Fruit fly (Drosophila melanogaster): ENCODE measurements around the gene CG34377.
A peak's percentile ranks its signal among the peaks of the same experiment; 100 is the strongest.

Gene CG34377

DNA sequence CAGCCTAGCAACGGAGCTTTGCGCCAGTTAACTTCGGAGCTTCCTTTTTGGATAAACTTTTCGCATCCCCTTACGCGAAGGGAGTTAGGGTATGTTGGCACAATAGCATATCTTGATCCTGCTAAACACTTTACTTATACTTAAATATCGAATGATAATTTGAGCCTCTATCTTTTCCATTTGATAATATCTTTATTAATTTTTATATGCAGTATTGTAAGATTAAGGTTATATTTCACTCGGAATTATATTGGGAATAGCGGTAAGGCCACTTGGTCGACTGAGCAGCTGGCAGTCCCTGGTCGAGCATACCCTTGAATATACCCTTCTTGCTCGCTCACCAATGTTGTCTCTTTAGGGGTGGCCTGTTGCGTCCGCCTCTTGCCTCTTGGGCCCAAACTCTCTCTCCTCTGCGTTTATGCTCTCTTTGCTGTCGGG is 44.9 kb upstream of the CG34377 start (continued):
- TF ChIP-seq CG18599 (GFP tag; optimal IDR thresholded peaks at IDR 0.05) (peak; percentile 87), disco-r (GFP tag; optimal IDR thresholded peaks at IDR 0.05) (no peak), al (GFP tag; IDR thresholded peaks at IDR 0.05) (peak; percentile 60; the same call in 1 of the 2 replicates), sr (GFP tag; IDR thresholded peaks at IDR 0.05) (no peak), lilli (GFP tag; optimal IDR thresholded peaks at IDR 0.05) (peak; percentile 66), luna (GFP tag; optimal IDR thresholded peaks at IDR 0.05) (no peak), CG12942 (GFP tag; optimal IDR thresholded peaks at IDR 0.05) (peak; percentile 26), Hr51 (GFP tag; optimal IDR thresholded peaks at IDR 0.05) (peak; percentile 34 to 65), gt (GFP tag; IDR thresholded peaks at IDR 0.05) (0 out of 2 replicates have a peak, but pooled peaks have one; percentile 39), pho (GFP tag; optimal IDR thresholded peaks at IDR 0.05) (peak; percentile 19), CG15269 (tag; optimal IDR thresholded peaks at IDR 0.05) (peak; percentile 66), CG10462 (GFP tag; optimal IDR thresholded peaks at IDR 0.05) (no peak), CG9817 (tag; optimal IDR thresholded peaks at IDR 0.05) (peak; percentile 60), H2.0 (GFP tag; IDR thresholded peaks at IDR 0.05) (peak; percentile 83), dpn (GFP tag; optimal IDR thresholded peaks at IDR 0.05) (peak; percentile 47 to 78), bowl (GFP tag; IDR thresholded peaks at IDR 0.05) (peak; percentile 45; the same call in 1 of the 2 replicates), HLH3B (GFP tag; IDR thresholded peaks at IDR 0.05) (peak; percentile 83), org-1 (GFP tag; optimal IDR thresholded peaks at IDR 0.05) (peak; percentile 61), crc (GFP tag; optimal IDR thresholded peaks at IDR 0.05) (peak; percentile 46), CG15479 (GFP tag; optimal IDR thresholded peaks at IDR 0.05) (no peak), CG6813 (GFP tag; optimal IDR thresholded peaks at IDR 0.05) (peak; percentile 6), ssp (GFP tag; IDR thresholded peaks at IDR 0.05) (no peak), Atf3 (GFP tag; optimal IDR thresholded peaks at IDR 0.05) (no peak), CG8281 (tag; optimal IDR thresholded peaks at IDR 0.05) (no peak), hth (optimal IDR thresholded peaks at IDR 0.05) (no peak), Dll (GFP tag; IDR thresholded peaks at IDR 0.05; ENCODE audit: partially characterized antibody) (no peak), shn (GFP tag; optimal IDR thresholded peaks at IDR 0.05) (no peak), CG6254 (GFP tag; optimal IDR thresholded peaks at IDR 0.05) (peak; percentile 27), Mad (GFP tag; optimal IDR thresholded peaks at IDR 0.05) (no peak), peb (GFP tag; IDR thresholded peaks at IDR 0.05) (0 out of 2 replicates have a peak, but pooled peaks have one; percentile 39), slbo (GFP tag; IDR thresholded peaks at IDR 0.05) (peak; percentile 92), C15 (GFP tag; IDR thresholded peaks at IDR 0.05) (0 out of 3 replicates have a peak, but pooled peaks have one; percentile 49), Ptx1 (GFP tag; IDR thresholded peaks at IDR 0.05) (peak; percentile 82), Dip2 (GFP tag; IDR thresholded peaks at IDR 0.05) (no peak), CG1529 (GFP tag; optimal IDR thresholded peaks at IDR 0.05) (no peak), CG9437 (GFP tag; optimal IDR thresholded peaks at IDR 0.05) (peak; percentile 60), D (optimal IDR thresholded peaks at IDR 0.05) (no peak), D (GFP tag; optimal IDR thresholded peaks at IDR 0.05) (peak; percentile 41), eyg (GFP tag; optimal IDR thresholded peaks at IDR 0.05) (peak; percentile 45), CG16779 (GFP tag; IDR thresholded peaks at IDR 0.05) (0 out of 2 replicates have a peak, but pooled peaks have one; percentile 10), wor (GFP tag; IDR thresholded peaks at IDR 0.05) (peak; percentile 51), Rx (GFP tag; IDR thresholded peaks at IDR 0.05) (peak; percentile 47; the same call in 1 of the 2 replicates), pb (GFP tag; optimal IDR thresholded peaks at IDR 0.05) (peak; percentile 12), jigr1 (GFP tag; IDR thresholded peaks at IDR 0.05) (peak; percentile 60; the same call in 1 of the 3 replicates), cad (GFP tag; optimal IDR thresholded peaks at IDR 0.05) (no peak), Asciz (GFP tag; optimal IDR thresholded peaks at IDR 0.05) (peak; percentile 30), CG4730 (GFP tag; IDR thresholded peaks at IDR 0.05) (peak; percentile 63), CG17328 (GFP tag; IDR thresholded peaks at IDR 0.05) (peak; percentile 74), HmgZ (tag; optimal IDR thresholded peaks at IDR 0.05) (peak; percentile 37), Xbp1 (GFP tag; optimal IDR thresholded peaks at IDR 0.05) (peak; percentile 56), Atf-2 (GFP tag; optimal IDR thresholded peaks at IDR 0.05) (no peak), ash1 (GFP tag; optimal IDR thresholded peaks at IDR 0.05) (no peak)
